Worm (Caenorhabditis elegans): Measurements from ENCODE around the gene fbxa-80.

DNA sequence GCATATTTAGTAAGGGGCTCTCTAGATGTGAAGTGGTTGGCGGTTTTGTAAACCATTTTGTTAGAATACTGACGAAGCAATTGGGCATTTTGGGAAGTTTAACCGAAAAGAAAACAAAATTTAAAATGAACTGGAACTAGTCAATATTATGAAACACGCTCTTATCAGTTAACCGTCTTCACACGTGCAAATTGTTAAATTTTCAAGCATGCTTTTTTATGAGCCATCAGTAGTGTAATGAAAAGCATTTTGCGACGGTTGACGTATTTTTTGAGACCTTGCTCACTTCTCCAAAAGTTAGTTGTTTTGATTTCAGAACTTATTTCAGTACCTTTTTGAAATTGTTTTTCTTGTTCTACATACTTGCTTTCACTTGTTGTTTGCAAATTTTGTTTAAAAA is 34.3 kb upstream of the fbxa-80 start, which contains the start of gene fbxa-25:
- no peak for TF ChIP-seq lsy-2 (tag; optimal IDR thresholded peaks at IDR 0.05)
- TF ChIP-seq lin-39 (tag; optimal IDR thresholded peaks at IDR 0.05) = no peak
- TF ChIP-seq unc-62 (GFP tag; optimal IDR thresholded peaks at IDR 0.05) = no peak
- TF ChIP-seq isw-1 (GFP tag; IDR thresholded peaks at IDR 0.05) = no peak
- TF ChIP-seq zag-1 (tag; optimal IDR thresholded peaks at IDR 0.05) = no peak
- no peak for TF ChIP-seq ceh-88 (GFP tag; IDR thresholded peaks at IDR 0.05)
- no peak for TF ChIP-seq nhr-237 (tag; optimal IDR thresholded peaks at IDR 0.05)
- TF ChIP-seq nhr-85 (tag) = no peak
- TF ChIP-seq nhr-90 (tag; optimal IDR thresholded peaks at IDR 0.05; ENCODE audit: poor library complexity) = no peak
- TF ChIP-seq mep-1 (tag; optimal IDR thresholded peaks at IDR 0.05) = no peak
